Fruit fly (Drosophila melanogaster) whole organism, embryonic: Measurements from ENCODE around the gene CG13484.

Source experiments
- ATbp ChIP-seq: fragments of 200-800 bp; sonication (Bioruptor generic); optimal IDR thresholded peaks from 2 replicates; lab custom pipeline; 2017; ENCODE audit warnings: missing biosample characterization, mild to moderate bottlenecking, missing genetic modification characterization, missing genetic modification reagents
- CG10543 ChIP-seq: fragments of 200-800 bp; sonication (Bioruptor generic); optimal IDR thresholded peaks from 3 replicates; lab custom pipeline; 2017; ENCODE audit warnings: missing biosample characterization, mild to moderate bottlenecking, missing genetic modification characterization, moderate library complexity
- CG12659 ChIP-seq: fragments of 200-800 bp; sonication (Bioruptor generic); optimal IDR thresholded peaks from 3 replicates; lab custom pipeline; 2017; ENCODE audit warnings: mild to moderate bottlenecking, missing biosample characterization, missing genetic modification reagents, missing genetic modification characterization
- CG12744 ChIP-seq: fragments of 200-800 bp; sonication (Bioruptor generic); optimal IDR thresholded peaks from 2 replicates; lab custom pipeline; 2016; ENCODE audit warnings: missing biosample characterization, missing genetic modification characterization
- CG12942 ChIP-seq: fragments of 200-800 bp; sonication (Bioruptor generic); optimal IDR thresholded peaks from 3 replicates; lab custom pipeline; 2016; ENCODE audit warnings: missing biosample characterization, missing genetic modification characterization
- CG13287 ChIP-seq: fragments of 200-800 bp; sonication (Bioruptor generic); IDR thresholded peaks from 2 replicates; pipeline ENCODE4 v1.3.6; 2022; ENCODE audit warnings: missing biosample characterization, missing genetic modification characterization; ENCODE audit not compliant: partially characterized antibody
- CG13624 ChIP-seq: fragments of 200-800 bp; sonication (Bioruptor generic); optimal IDR thresholded peaks from 2 replicates; lab custom pipeline; 2016; ENCODE audit warnings: missing biosample characterization, missing genetic modification characterization
- CG16815 ChIP-seq: fragments of 200-800 bp; sonication (Bioruptor generic); optimal IDR thresholded peaks from 3 replicates; lab custom pipeline; 2017; ENCODE audit warnings: missing biosample characterization, mild to moderate bottlenecking, missing genetic modification characterization
- CG18476 ChIP-seq: fragments of 200-800 bp; sonication (Bioruptor generic); optimal IDR thresholded peaks from 2 replicates; lab custom pipeline; 2016; ENCODE audit warnings: missing biosample characterization, mild to moderate bottlenecking, missing genetic modification characterization
- CG2120 ChIP-seq: fragments of 200-800 bp; sonication (Bioruptor generic); optimal IDR thresholded peaks from 3 replicates; lab custom pipeline; 2016; ENCODE audit warnings: missing biosample characterization, missing genetic modification characterization
- CG2129 ChIP-seq: fragments of 200-800 bp; sonication (Bioruptor generic); IDR thresholded peaks from 2 replicates; pipeline ENCODE4 v1.3.6; 2022; ENCODE audit warnings: missing biosample characterization, missing genetic modification characterization; ENCODE audit not compliant: partially characterized antibody
- CG2199 ChIP-seq: fragments of 200-800 bp; sonication (Bioruptor generic); IDR thresholded peaks from 3 replicates; pipeline ENCODE4 v1.3.6; 2022; ENCODE audit warnings: missing biosample characterization, missing genetic modification characterization
- CG31365 ChIP-seq: fragments of 200-800 bp; sonication (Bioruptor generic); optimal IDR thresholded peaks from 2 replicates; lab custom pipeline; 2018; ENCODE audit warnings: missing biosample characterization, mild to moderate bottlenecking, missing genetic modification characterization
- CG33557 ChIP-seq: fragments of 200-800 bp; sonication (Bioruptor generic); optimal IDR thresholded peaks from 2 replicates; lab custom pipeline; 2019; ENCODE audit warnings: missing biosample characterization, mild to moderate bottlenecking, missing genetic modification characterization, moderate library complexity
- CG3407 ChIP-seq: fragments of 200-800 bp; sonication (Bioruptor generic); optimal IDR thresholded peaks from 2 replicates; lab custom pipeline; 2018; ENCODE audit warnings: missing biosample characterization, mild to moderate bottlenecking, missing genetic modification characterization
- CG8388 ChIP-seq: fragments of 200-800 bp; sonication (Bioruptor generic); optimal IDR thresholded peaks from 2 replicates; lab custom pipeline; 2019; ENCODE audit warnings: missing biosample characterization, mild to moderate bottlenecking, missing genetic modification characterization, moderate library complexity
- CG9215 ChIP-seq: fragments of 200-800 bp; sonication (Bioruptor generic); IDR thresholded peaks from 2 replicates; pipeline ENCODE4 v1.3.6; 2022; ENCODE audit warnings: missing biosample characterization, missing genetic modification characterization
- CG9797 ChIP-seq: fragments of 200-800 bp; sonication (Bioruptor generic); optimal IDR thresholded peaks from 3 replicates; lab custom pipeline; 2018; ENCODE audit warnings: missing biosample characterization, mild to moderate bottlenecking, missing genetic modification characterization
- Deaf1 ChIP-seq: fragments of 200-800 bp; optimal IDR thresholded peaks from 3 replicates; lab custom pipeline; 2019; ENCODE audit warnings: missing biosample characterization, mild to moderate bottlenecking, missing genetic modification characterization, moderate library complexity
- Dip2 ChIP-seq: fragments of 200-800 bp; sonication (Bioruptor generic); IDR thresholded peaks from 2 replicates; pipeline ENCODE4 v1.3.6; 2022; ENCODE audit warnings: missing biosample characterization, missing genetic modification characterization
- Hand ChIP-seq: fragments of 200-800 bp; sonication (Bioruptor generic); optimal IDR thresholded peaks from 2 replicates; lab custom pipeline; 2017; ENCODE audit warnings: mild to moderate bottlenecking, missing biosample characterization, missing genetic modification reagents, missing genetic modification characterization
- HmgD ChIP-seq: fragments of 200-800 bp; sonication (Bioruptor generic); optimal IDR thresholded peaks from 3 replicates; lab custom pipeline; 2016; ENCODE audit warnings: missing biosample characterization, missing genetic modification characterization
- NFAT ChIP-seq: fragments of 200-800 bp; sonication (Bioruptor generic); IDR thresholded peaks from 2 replicates; pipeline ENCODE4 v1.3.6; 2022; ENCODE audit warnings: missing biosample characterization, missing genetic modification characterization
- Oaz ChIP-seq: fragments of 200-800 bp; sonication (Bioruptor generic); IDR thresholded peaks from 2 replicates; pipeline ENCODE4 v1.3.6; 2022; ENCODE audit warnings: missing biosample characterization, missing genetic modification characterization
- PHDP ChIP-seq: fragments of 200-800 bp; sonication (Bioruptor generic); optimal IDR thresholded peaks from 3 replicates; lab custom pipeline; 2018; ENCODE audit warnings: missing biosample characterization, mild to moderate bottlenecking, missing genetic modification characterization, moderate library complexity
- Ptx1 ChIP-seq: fragments of 200-800 bp; sonication (Bioruptor generic); IDR thresholded peaks from 2 replicates; pipeline ENCODE4 v1.3.6; 2022; ENCODE audit warnings: missing biosample characterization, missing genetic modification characterization
- Sry-δ ChIP-seq: fragments of 200-800 bp; sonication (Bioruptor generic); optimal IDR thresholded peaks from 2 replicates; lab custom pipeline; 2016; ENCODE audit warnings: missing biosample characterization, missing genetic modification characterization
- Trl ChIP-seq, 3 experiments: fragments of >200 bp in 2 of 3; fragments of 200-800 bp in 1 of 3; sonication (Bioruptor generic) in 1 of 3; optimal IDR thresholded peaks; 2 replicates in 1 of 3; 3 replicates in 2 of 3; lab custom pipeline; 2016 to 2017; ENCODE audit warnings: missing biosample characterization in 1 of 3, missing genetic modification characterization in 1 of 3
- Vsx1 ChIP-seq: fragments of 200-800 bp; sonication (Bioruptor generic); optimal IDR thresholded peaks from 2 replicates; lab custom pipeline; 2017; ENCODE audit warnings: missing biosample characterization, mild to moderate bottlenecking, missing genetic modification characterization, missing genetic modification reagents
- YL-1 ChIP-seq: fragments of 200-800 bp; sonication (Bioruptor generic); optimal IDR thresholded peaks from 3 replicates; lab custom pipeline; 2017; ENCODE audit warnings: missing biosample characterization, mild to moderate bottlenecking, missing genetic modification characterization
- dan ChIP-seq: fragments of 200-800 bp; sonication (Bioruptor generic); IDR thresholded peaks from 2 replicates; pipeline ENCODE4 v1.3.6; 2022; ENCODE audit warnings: missing biosample characterization, missing genetic modification characterization
- dmrt99B ChIP-seq: fragments of 200-800 bp; sonication (Bioruptor generic); optimal IDR thresholded peaks from 2 replicates; lab custom pipeline; 2018; ENCODE audit warnings: missing biosample characterization, mild to moderate bottlenecking, missing genetic modification characterization, moderate library complexity
- esg ChIP-seq: fragments of 200-800 bp; sonication (Bioruptor generic); conservative IDR thresholded peaks from 2 replicates; pipeline ENCODE4 v1.3.6; 2022; ENCODE audit warnings: missing biosample characterization, missing genetic modification characterization
- fd96Cb ChIP-seq: fragments of 200-800 bp; sonication (Bioruptor generic); optimal IDR thresholded peaks from 2 replicates; lab custom pipeline; 2018; ENCODE audit warnings: missing biosample characterization, mild to moderate bottlenecking, missing genetic modification characterization, moderate library complexity
- gce ChIP-seq: fragments of 200-800 bp; sonication (Bioruptor generic); IDR thresholded peaks from 3 replicates; pipeline ENCODE4 v1.3.6; 2022; ENCODE audit warnings: missing biosample characterization, missing genetic modification characterization
- gsb-n ChIP-seq: fragments of 200-800 bp; sonication (Bioruptor generic); optimal IDR thresholded peaks from 3 replicates; lab custom pipeline; 2018; ENCODE audit warnings: missing biosample characterization, mild to moderate bottlenecking, missing genetic modification characterization
- kay ChIP-seq: fragments of 200-800 bp; sonication (Bioruptor generic); optimal IDR thresholded peaks from 2 replicates; lab custom pipeline; 2016; ENCODE audit warnings: missing biosample characterization, missing genetic modification characterization
- klu ChIP-seq: fragments of 200-800 bp; sonication (Bioruptor generic); IDR thresholded peaks from 2 replicates; pipeline ENCODE4 v1.3.6; 2022; ENCODE audit warnings: missing biosample characterization, missing genetic modification characterization
- lab ChIP-seq: fragments of 200-800 bp; sonication (Bioruptor generic); optimal IDR thresholded peaks from 3 replicates; lab custom pipeline; 2017; ENCODE audit warnings: missing biosample characterization, missing genetic modification characterization, mild to moderate bottlenecking, moderate library complexity, missing genetic modification reagents
- lilli ChIP-seq: fragments of 200-800 bp; sonication (Bioruptor generic); optimal IDR thresholded peaks from 3 replicates; lab custom pipeline; 2016; ENCODE audit warnings: missing biosample characterization, missing genetic modification characterization
- lmd ChIP-seq: fragments of 200-800 bp; sonication (Bioruptor generic); IDR thresholded peaks from 2 replicates; pipeline ENCODE4 v1.3.6; 2022; ENCODE audit warnings: missing biosample characterization, missing genetic modification characterization
- mirr ChIP-seq: fragments of 200-800 bp; sonication (Bioruptor generic); optimal IDR thresholded peaks from 3 replicates; lab custom pipeline; 2018; ENCODE audit warnings: missing biosample characterization, mild to moderate bottlenecking, missing genetic modification characterization
- oc ChIP-seq: fragments of 200-800 bp; sonication (Bioruptor generic); optimal IDR thresholded peaks from 2 replicates; lab custom pipeline; 2018; ENCODE audit warnings: missing biosample characterization, mild to moderate bottlenecking, missing genetic modification characterization, moderate library complexity
- phol ChIP-seq: fragments of 200-800 bp; sonication (Bioruptor generic); optimal IDR thresholded peaks from 3 replicates; lab custom pipeline; 2018; ENCODE audit warnings: missing biosample characterization, mild to moderate bottlenecking, missing genetic modification characterization, moderate library complexity
- pum ChIP-seq: fragments of 200-800 bp; sonication (Bioruptor generic); optimal IDR thresholded peaks from 2 replicates; lab custom pipeline; 2016; ENCODE audit warnings: missing biosample characterization, missing genetic modification characterization
- sim ChIP-seq: fragments of 200-800 bp; sonication (Bioruptor generic); IDR thresholded peaks from 2 replicates; pipeline ENCODE4 v1.3.6; 2022; ENCODE audit warnings: missing biosample characterization, missing genetic modification characterization
- sqz ChIP-seq: fragments of 200-800 bp; sonication (Bioruptor generic); optimal IDR thresholded peaks from 3 replicates; lab custom pipeline; 2018; ENCODE audit warnings: missing biosample characterization, mild to moderate bottlenecking, missing genetic modification characterization
- sr ChIP-seq: fragments of 200-800 bp; sonication (Bioruptor generic); IDR thresholded peaks from 3 replicates; pipeline ENCODE4 v1.3.6; 2022; ENCODE audit warnings: missing biosample characterization, missing genetic modification characterization
- tup ChIP-seq: fragments of 200-800 bp; sonication (Bioruptor generic); optimal IDR thresholded peaks from 2 replicates; lab custom pipeline; 2016; ENCODE audit warnings: missing biosample characterization, mild to moderate bottlenecking, missing genetic modification characterization, moderate library complexity

The CG13484 gene

DNA sequence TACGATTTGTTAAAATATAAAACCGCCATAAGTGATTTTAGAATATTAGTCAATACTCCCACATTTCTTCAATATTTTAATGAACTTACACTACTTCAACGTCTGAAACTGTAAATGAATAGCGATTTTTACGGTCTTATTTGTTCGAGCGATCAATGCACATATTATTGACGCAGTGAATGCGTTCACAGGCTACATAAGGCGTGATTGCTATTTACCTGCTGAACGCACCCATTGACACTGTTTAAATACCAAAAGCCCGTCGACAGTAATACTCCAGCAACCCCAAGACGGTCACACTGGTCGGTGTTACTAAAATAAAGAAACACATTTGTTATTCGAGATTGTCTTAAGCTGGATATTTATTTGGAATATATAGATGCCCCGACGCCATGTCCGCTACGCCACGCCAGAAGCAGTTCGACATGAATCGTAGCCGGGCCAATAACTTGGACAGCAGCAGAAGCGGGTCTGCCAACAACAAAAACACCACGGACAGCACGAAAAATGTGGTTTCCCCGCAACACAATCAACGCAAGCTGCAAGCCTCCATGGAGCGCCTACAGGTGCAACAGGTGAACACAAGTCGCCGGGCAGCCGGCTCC, 1.8 kb downstream of the CG13484 start, which contains the start of gene CG6833 (continued):
- TF ChIP-seq sim (GFP tag; lab: Robert Waterston, UW): no peak
- TF ChIP-seq oc (tag; lab: Kevin White, UChicago): no peak
- peak; percentile 87; the same call in 1 of the 2 replicates for TF ChIP-seq lmd (GFP tag; lab: Robert Waterston, UW)
- TF ChIP-seq CG13287 (GFP tag; lab: Robert Waterston, UW): peak; percentile 32
- peak; percentile 94 for TF ChIP-seq NFAT
- peak; percentile 10 for TF ChIP-seq PHDP (tag; lab: Kevin White, UChicago)
- no peak for TF ChIP-seq Hand (GFP tag; lab: Kevin White, UChicago)
- no peak for TF ChIP-seq Oaz (GFP tag; lab: Robert Waterston, UW)
- peak; percentile 43; the same call in 1 of the 2 replicates for TF ChIP-seq klu
- peak; percentile 82 for TF ChIP-seq pum (GFP tag; lab: Kevin White, UChicago)
- peak; percentile 70 for TF ChIP-seq CG13624 (GFP tag; lab: Kevin White, UChicago)
- TF ChIP-seq sr (GFP tag; lab: Robert Waterston, UW): peak; percentile 53; the same call in 1 of the 3 replicates
- TF ChIP-seq CG2199 (GFP tag; lab: Robert Waterston, UW): peak; percentile 75
- peak; percentile 38 for TF ChIP-seq CG12744
- TF ChIP-seq dan: no peak
- no peak for TF ChIP-seq tup (GFP tag; lab: Kevin White, UChicago)
- peak; percentile 43 for TF ChIP-seq CG12942
- peak; percentile 85 for TF ChIP-seq lilli (GFP tag; lab: Kevin White, UChicago)
- peak; percentile 73 for TF ChIP-seq phol
- TF ChIP-seq CG16815 (GFP tag; lab: Kevin White, UChicago): peak; percentile 35
- TF ChIP-seq fd96Cb (tag; lab: Kevin White, UChicago): peak; percentile 59
- TF ChIP-seq CG18476 (GFP tag; lab: Kevin White, UChicago): peak; percentile 47
- no peak for TF ChIP-seq ATbp (GFP tag; lab: Kevin White, UChicago)
- TF ChIP-seq CG3407 (GFP tag; lab: Kevin White, UChicago): no peak
- peak; percentile 43 for TF ChIP-seq CG10543
- TF ChIP-seq gsb-n (tag; lab: Kevin White, UChicago): no peak
- no peak for TF ChIP-seq CG31365 (tag; lab: Kevin White, UChicago)
- TF ChIP-seq Dip2 (GFP tag; lab: Robert Waterston, UW): no peak
- TF ChIP-seq sqz (GFP tag; lab: Kevin White, UChicago): no peak
- TF ChIP-seq Deaf1: no peak
- peak; percentile 85 for TF ChIP-seq Ptx1
- peak; percentile 68 for TF ChIP-seq CG9215 (GFP tag; lab: Robert Waterston, UW)
- peak; percentile 72; the same call in 1 of the 3 replicates for TF ChIP-seq gce (GFP tag; lab: Robert Waterston, UW)
- TF ChIP-seq CG9797 (GFP tag; lab: Kevin White, UChicago): peak; percentile 87
- TF ChIP-seq mirr (GFP tag; lab: Kevin White, UChicago): peak; percentile 62
- TF ChIP-seq CG12659 (GFP tag; lab: Kevin White, UChicago): peak; percentile 73
- TF ChIP-seq Vsx1 (GFP tag; lab: Kevin White, UChicago): no peak
- TF ChIP-seq HmgD (GFP tag; lab: Kevin White, UChicago): peak; percentile 89
- peak; percentile 3 for TF ChIP-seq CG8388 (GFP tag; lab: Kevin White, UChicago)
- TF ChIP-seq YL-1 (GFP tag; lab: Kevin White, UChicago): peak; percentile 7
- peak; percentile 62; the same call in 1 of the 2 replicates for TF ChIP-seq esg
- TF ChIP-seq kay (GFP tag; lab: Kevin White, UChicago): peak; percentile 33
- peak; percentile 74 for TF ChIP-seq lab (GFP tag; lab: Kevin White, UChicago)
- TF ChIP-seq CG33557: no peak
- TF ChIP-seq dmrt99B (tag; lab: Kevin White, UChicago): peak; percentile 57
- TF ChIP-seq CG2120: peak; percentile 83
- TF ChIP-seq Sry-δ (GFP tag; lab: Kevin White, UChicago): peak; percentile 53
- no peak for TF ChIP-seq CG2129 (GFP tag; lab: Robert Waterston, UW)
- no peak for TF ChIP-seq Trl (optimal IDR thresholded peaks at IDR 0.05; lab: Kevin White, UChicago)
- TF ChIP-seq Trl (GFP tag; optimal IDR thresholded peaks at IDR 0.05; lab: Kevin White, UChicago): peak; percentile 76
